Worm (Caenorhabditis elegans) whole organism, early embryonic: ENCODE measurements around the gene ugt-61.

ENCODE experiments used
- ama-1 ChIP-seq: fragments of 150-350 bp; optimal IDR thresholded peaks from 2 replicates; lab custom pipeline; 2014
- flt-1 ChIP-seq: fragments of 200-800 bp; sonication (Bioruptor generic); IDR thresholded peaks from 2 replicates; pipeline ENCODE4 v1.3.6; 2022; ENCODE audit warnings: missing genetic modification characterization, missing compliant biosample characterization
- hmg-4 ChIP-seq: fragments of 200-800 bp; sonication (Bioruptor generic); optimal IDR thresholded peaks from 2 replicates; lab custom pipeline; 2018; ENCODE audit warnings: mild to moderate bottlenecking, missing genetic modification characterization, missing compliant biosample characterization
- pes-1 ChIP-seq: fragments of 200-800 bp; sonication (Bioruptor generic); IDR thresholded peaks from 2 replicates; pipeline ENCODE4 v1.3.6; 2022; ENCODE audit warnings: missing genetic modification reagents, missing genetic modification characterization, missing compliant biosample characterization
- sea-1 ChIP-seq: fragments of 200-800 bp; sonication (Bioruptor generic); conservative IDR thresholded peaks from 2 replicates; pipeline ENCODE4 v1.3.6; 2022; ENCODE audit warnings: missing genetic modification characterization, missing compliant biosample characterization
- tbx-11 ChIP-seq: fragments of 200-800 bp; sonication (Bioruptor generic); IDR thresholded peaks from 2 replicates; pipeline ENCODE4 v1.3.6; 2022; ENCODE audit warnings: missing genetic modification characterization, missing compliant biosample characterization
- tbx-37 ChIP-seq: fragments of 200-800 bp; sonication (Bioruptor generic); conservative IDR thresholded peaks from 2 replicates; pipeline ENCODE4 v1.3.6; 2022; ENCODE audit warnings: missing genetic modification reagents, missing genetic modification characterization, missing compliant biosample characterization

DNA sequence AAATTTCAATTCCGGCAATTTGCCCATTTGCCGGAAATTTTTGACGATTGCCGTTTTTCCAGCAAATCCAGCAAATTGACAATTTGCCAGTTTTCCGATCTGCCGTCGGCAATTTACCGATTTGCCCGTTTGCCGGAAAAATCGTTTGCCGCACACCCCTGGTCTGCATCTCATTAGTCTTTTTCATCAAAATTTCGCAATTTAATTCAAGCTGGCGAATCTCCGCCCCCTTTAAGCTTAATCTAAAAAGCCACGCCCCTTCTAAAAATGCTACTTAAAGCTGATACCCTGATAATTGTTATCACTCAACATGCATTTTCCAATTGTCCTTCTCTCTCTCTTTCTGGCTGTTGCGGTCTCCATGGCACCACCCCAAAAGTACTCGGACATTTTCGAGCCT lies 41.1 kb downstream of the ugt-61 start, which contains the start of gene Y60C6A.1:
- TF ChIP-seq tbx-11 (GFP tag; lab: Robert Waterston, UW) (no peak), ama-1 (lab: Kevin White, UChicago) (no peak), sea-1 (GFP tag; lab: Robert Waterston, UW) (no peak), flt-1 (GFP tag; lab: Robert Waterston, UW) (no peak), pes-1 (GFP tag; lab: Robert Waterston, UW) (no peak), tbx-37 (GFP tag; lab: Robert Waterston, UW) (no peak), hmg-4 (GFP tag; lab: Kevin White, UChicago) (no peak)
